Worm (Caenorhabditis elegans): ENCODE measurements around the gene F47B8.1.
A peak's percentile ranks its signal among the peaks of the same experiment; 100 is the strongest.

F47B8.1 gene

DNA sequence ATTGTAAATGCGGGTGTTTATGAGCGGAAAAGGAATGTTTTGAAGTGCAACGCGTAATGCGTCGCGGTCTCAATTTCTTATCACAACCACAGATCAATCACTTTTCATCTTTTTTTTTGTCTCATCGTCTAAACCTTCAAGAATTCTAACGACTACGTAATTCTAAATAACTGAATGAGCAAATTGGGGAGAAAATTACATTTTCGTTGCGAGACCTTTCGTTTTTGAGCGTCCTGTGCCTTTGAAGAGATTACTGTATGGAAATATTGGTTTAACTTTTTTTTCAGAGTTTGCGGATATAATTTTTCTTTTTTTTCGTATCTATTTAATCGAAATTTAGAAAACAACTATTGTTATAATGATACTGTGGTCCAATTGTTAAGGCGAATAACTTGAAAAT, 36.4 kb upstream of the F47B8.1 start:
- TF ChIP-seq sptf-1 (tag; optimal IDR thresholded peaks at IDR 0.05) = no peak
- peak in 1 of 2 experiments; percentile 35 for TF ChIP-seq lin-35 (GFP tag; optimal IDR thresholded peaks at IDR 0.05)
- TF ChIP-seq mep-1 (tag; optimal IDR thresholded peaks at IDR 0.05) = no peak
- TF ChIP-seq nhr-71 (tag; optimal IDR thresholded peaks at IDR 0.05) = no peak
- no peak for TF ChIP-seq ceh-63 (GFP tag; optimal IDR thresholded peaks at IDR 0.05)
- no peak for TF ChIP-seq mef-2 (tag; optimal IDR thresholded peaks at IDR 0.05)
- peak; percentile 44 for TF ChIP-seq blmp-1 (tag; optimal IDR thresholded peaks at IDR 0.05)
- TF ChIP-seq ceh-90 (tag; optimal IDR thresholded peaks at IDR 0.05) = no peak
- no peak for TF ChIP-seq tbx-2 (tag; optimal IDR thresholded peaks at IDR 0.05)
- TF ChIP-seq elt-3 (tag; optimal IDR thresholded peaks at IDR 0.05) = no peak
- TF ChIP-seq lsy-2 (tag; optimal IDR thresholded peaks at IDR 0.05) = no peak
- TF ChIP-seq C04F5.9 (tag; optimal IDR thresholded peaks at IDR 0.05) = no peak

DNA sequence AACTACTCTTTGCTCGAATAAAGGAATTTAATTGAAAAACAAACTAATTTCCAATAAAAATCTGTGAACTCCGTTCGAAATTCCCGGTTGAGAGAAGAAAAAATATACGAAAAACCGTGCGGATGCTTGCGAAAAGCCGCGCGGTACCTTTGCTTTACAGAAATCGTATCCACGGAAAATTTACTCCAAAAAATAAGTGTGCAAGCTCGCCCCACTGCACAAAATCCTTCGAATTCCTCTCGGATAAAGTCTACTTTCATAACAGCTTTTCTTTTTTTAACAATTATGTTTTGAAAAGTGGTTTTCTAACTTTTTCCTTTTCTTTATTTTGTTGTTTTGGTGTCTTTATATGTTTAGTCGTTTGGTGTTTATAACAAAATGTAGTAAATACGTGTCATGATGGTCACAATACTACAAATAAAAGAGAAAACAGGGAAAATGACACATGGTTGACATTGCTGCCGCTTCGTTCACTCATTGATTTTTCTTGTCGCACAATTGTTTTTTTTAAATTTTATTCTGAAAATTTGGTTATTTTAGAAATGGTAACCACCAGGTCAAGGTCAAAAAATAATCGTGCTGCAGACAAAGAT, 33.2 kb upstream of the F47B8.1 start, which contains the start of gene cept-2:
cept-2 (plus strand) TSS at position 533 of the 593 bp plus-strand sequence.
- TF ChIP-seq nhr-28 (tag; optimal IDR thresholded peaks at IDR 0.05) (no peak), ceh-90 (tag; optimal IDR thresholded peaks at IDR 0.05) (peak; percentile 67), lin-14 (GFP tag; optimal IDR thresholded peaks at IDR 0.05) (peak; percentile 96), dsc-1 (tag; optimal IDR thresholded peaks at IDR 0.05) (peak; percentile 94), hlh-17 (GFP tag; optimal IDR thresholded peaks at IDR 0.05; ENCODE audit: borderline replicate concordance) (no peak), hpl-2 (GFP tag; optimal IDR thresholded peaks at IDR 0.05) (peak; percentile 68), swsn-7 (tag; optimal IDR thresholded peaks at IDR 0.05) (peak; percentile 95), ama-1 (optimal IDR thresholded peaks at IDR 0.05) (peak; percentile 52), zip-4 (GFP tag; optimal IDR thresholded peaks at IDR 0.05) (peak; percentile 66), rnt-1 (tag; optimal IDR thresholded peaks at IDR 0.05) (peak; percentile 98), nhr-85 (tag) (peak; percentile 96), xbp-1 (tag; optimal IDR thresholded peaks at IDR 0.05) (peak; percentile 93), fos-1 (tag; optimal IDR thresholded peaks at IDR 0.05) (peak; percentile 71), C16A3.4 (tag; optimal IDR thresholded peaks at IDR 0.05) (peak; percentile 98), nhr-76 (tag; optimal IDR thresholded peaks at IDR 0.05) (no peak), pag-3 (tag; optimal IDR thresholded peaks at IDR 0.05; ENCODE audit: borderline replicate concordance, insufficient read depth) (peak; percentile 82), egl-13 (tag; optimal IDR thresholded peaks at IDR 0.05) (peak; percentile 91), nhr-237 (tag; optimal IDR thresholded peaks at IDR 0.05) (peak; percentile 60), isw-1 (GFP tag; IDR thresholded peaks at IDR 0.05) (peak; percentile 92), F16B12.6 (tag; optimal IDR thresholded peaks at IDR 0.05) (peak; percentile 56), pqm-1 (tag; optimal IDR thresholded peaks at IDR 0.05) (no peak), nhr-90 (tag; optimal IDR thresholded peaks at IDR 0.05; ENCODE audit: poor library complexity) (peak; percentile 91), dpl-1 (GFP tag; optimal IDR thresholded peaks at IDR 0.05) (peak; percentile 86 to 89 (median 87)), unc-62 (GFP tag; optimal IDR thresholded peaks at IDR 0.05) (no peak), aha-1 (tag; optimal IDR thresholded peaks at IDR 0.05) (peak; percentile 9), lir-3 (tag; optimal IDR thresholded peaks at IDR 0.05; ENCODE audit: poor library complexity) (peak; percentile 93), snu-23 (GFP tag; optimal IDR thresholded peaks at IDR 0.05) (peak; percentile 97), lin-15B (tag; optimal IDR thresholded peaks at IDR 0.05) (peak; percentile 67), lin-13 (GFP tag; optimal IDR thresholded peaks at IDR 0.05) (peak; percentile 96), nhr-71 (tag; optimal IDR thresholded peaks at IDR 0.05) (peak; percentile 97), mef-2 (tag; optimal IDR thresholded peaks at IDR 0.05) (peak; percentile 37), aly-2 (tag; optimal IDR thresholded peaks at IDR 0.05) (peak; percentile 78), mep-1 (tag; optimal IDR thresholded peaks at IDR 0.05) (peak; percentile 94), Y116A8C.19 (tag; optimal IDR thresholded peaks at IDR 0.05; ENCODE audit: borderline replicate concordance) (no peak), zag-1 (tag; optimal IDR thresholded peaks at IDR 0.05) (peak; percentile 66), alr-1 (tag; optimal IDR thresholded peaks at IDR 0.05; ENCODE audit: borderline replicate concordance) (no peak), lin-35 (GFP tag; optimal IDR thresholded peaks at IDR 0.05) (peak; percentile 87 to 88), tbx-2 (tag; optimal IDR thresholded peaks at IDR 0.05) (peak; percentile 94), unc-98 (GFP tag; IDR thresholded peaks at IDR 0.05) (peak; percentile 44; the same call in 1 of the 2 replicates), blmp-1 (tag; optimal IDR thresholded peaks at IDR 0.05) (peak; percentile 91), elt-3 (tag; optimal IDR thresholded peaks at IDR 0.05) (peak in 3 of 6 experiments; percentile 37 to 93 (median 76)), nhr-77 (tag; optimal IDR thresholded peaks at IDR 0.05) (peak; percentile 92), unc-86 (tag; optimal IDR thresholded peaks at IDR 0.05) (peak; percentile 92), fkh-4 (tag; optimal IDR thresholded peaks at IDR 0.05; ENCODE audit: borderline replicate concordance) (peak; percentile 85), tlp-1 (tag; optimal IDR thresholded peaks at IDR 0.05) (no peak)
